Fruit fly (Drosophila melanogaster) whole organism, embryonic: ENCODE measurements around the gene CG15629.

Source experiments
- Aef1 ChIP-seq: fragments of 200-800 bp; sonication (Bioruptor generic); IDR thresholded peaks from 3 replicates; pipeline ENCODE4 v1.3.6; 2022; ENCODE audit warnings: missing biosample characterization, missing genetic modification characterization
- Atf6 ChIP-seq: fragments of 200-800 bp; sonication (Bioruptor generic); IDR thresholded peaks from 2 replicates; pipeline ENCODE4 v1.3.6; 2022; ENCODE audit warnings: missing biosample characterization, missing genetic modification characterization
- CG10147 ChIP-seq: fragments of 200-800 bp; sonication (Bioruptor generic); optimal IDR thresholded peaks from 2 replicates; lab custom pipeline; 2019; ENCODE audit warnings: missing biosample characterization, mild to moderate bottlenecking, missing genetic modification characterization, moderate library complexity
- CG10565 ChIP-seq: fragments of 200-800 bp; sonication (Bioruptor generic); optimal IDR thresholded peaks from 3 replicates; lab custom pipeline; 2016; ENCODE audit warnings: missing biosample characterization, mild to moderate bottlenecking, missing genetic modification characterization
- CG11695 ChIP-seq: fragments of 200-800 bp; sonication (Bioruptor generic); IDR thresholded peaks from 3 replicates; pipeline ENCODE4 v1.3.6; 2022; ENCODE audit warnings: missing biosample characterization, missing genetic modification characterization
- CG16779 ChIP-seq: fragments of 200-800 bp; sonication (Bioruptor generic); IDR thresholded peaks from 2 replicates; pipeline ENCODE4 v1.3.6; 2022; ENCODE audit warnings: missing biosample characterization, missing genetic modification characterization
- CG17912 ChIP-seq: fragments of 200-800 bp; sonication (Bioruptor generic); optimal IDR thresholded peaks from 2 replicates; lab custom pipeline; 2018; ENCODE audit warnings: missing biosample characterization, mild to moderate bottlenecking, missing genetic modification characterization
- CG18476 ChIP-seq: fragments of 200-800 bp; sonication (Bioruptor generic); optimal IDR thresholded peaks from 2 replicates; lab custom pipeline; 2016; ENCODE audit warnings: missing biosample characterization, mild to moderate bottlenecking, missing genetic modification characterization
- CG30403 ChIP-seq: fragments of 200-800 bp; sonication (Bioruptor generic); optimal IDR thresholded peaks from 3 replicates; lab custom pipeline; 2016; ENCODE audit warnings: missing biosample characterization, missing genetic modification characterization
- CG30431 ChIP-seq: fragments of 200-800 bp; sonication (Bioruptor generic); optimal IDR thresholded peaks from 2 replicates; lab custom pipeline; 2017; ENCODE audit warnings: missing biosample characterization, missing genetic modification characterization
- CG31224 ChIP-seq: fragments of 200-800 bp; sonication (Bioruptor generic); IDR thresholded peaks from 2 replicates; pipeline ENCODE4 v1.3.6; 2022; ENCODE audit warnings: missing biosample characterization, missing genetic modification characterization
- CG33213 ChIP-seq: fragments of 200-800 bp; sonication (Bioruptor generic); optimal IDR thresholded peaks from 3 replicates; lab custom pipeline; 2016; ENCODE audit warnings: missing biosample characterization, missing genetic modification characterization
- CG3838 ChIP-seq: fragments of 200-800 bp; sonication (Bioruptor generic); optimal IDR thresholded peaks from 3 replicates; lab custom pipeline; 2016; ENCODE audit warnings: missing biosample characterization, missing genetic modification characterization
- CG4820 ChIP-seq: fragments of 200-800 bp; sonication (Bioruptor generic); optimal IDR thresholded peaks from 3 replicates; lab custom pipeline; 2016; ENCODE audit warnings: missing biosample characterization, missing genetic modification characterization
- CG5245 ChIP-seq: fragments of 200-800 bp; sonication (Bioruptor generic); optimal IDR thresholded peaks from 3 replicates; lab custom pipeline; 2016; ENCODE audit warnings: missing biosample characterization, missing genetic modification characterization
- CG6683 ChIP-seq: fragments of 200-800 bp; sonication (Bioruptor generic); optimal IDR thresholded peaks from 2 replicates; lab custom pipeline; 2017; ENCODE audit warnings: missing biosample characterization, mild to moderate bottlenecking, missing genetic modification characterization, missing genetic modification reagents
- CG6689 ChIP-seq: fragments of 200-800 bp; sonication (Bioruptor generic); IDR thresholded peaks from 2 replicates; pipeline ENCODE4 v1.3.6; 2022; ENCODE audit warnings: missing biosample characterization, missing genetic modification characterization
- CG8290 ChIP-seq, 3 experiments: fragments of 200-800 bp; sonication (Bioruptor generic); optimal IDR thresholded peaks; 2 replicates each; lab custom pipeline; 2016 to 2019; ENCODE audit warnings: missing biosample characterization in 3 of 3, missing genetic modification characterization in 3 of 3, mild to moderate bottlenecking in 2 of 3, moderate library complexity in 1 of 3
- CG8765 ChIP-seq: fragments of 200-800 bp; sonication (Bioruptor generic); IDR thresholded peaks from 2 replicates; pipeline ENCODE4 v1.3.6; 2022; ENCODE audit warnings: missing biosample characterization, missing genetic modification characterization
- CG9437 ChIP-seq: fragments of 200-800 bp; sonication (Bioruptor generic); optimal IDR thresholded peaks from 2 replicates; lab custom pipeline; 2018; ENCODE audit warnings: missing biosample characterization, mild to moderate bottlenecking, missing genetic modification characterization
- CG9817 ChIP-seq: fragments of 200-800 bp; sonication (Bioruptor generic); optimal IDR thresholded peaks from 2 replicates; lab custom pipeline; 2018; ENCODE audit warnings: missing biosample characterization, mild to moderate bottlenecking, missing genetic modification characterization, moderate library complexity
- CHES-1-like ChIP-seq: fragments of 200-800 bp; sonication (Bioruptor generic); optimal IDR thresholded peaks from 2 replicates; lab custom pipeline; 2016; ENCODE audit warnings: missing biosample characterization, missing genetic modification characterization
- CoRest ChIP-seq: fragments of 200-800 bp; sonication (Bioruptor generic); optimal IDR thresholded peaks from 3 replicates; lab custom pipeline; 2018; ENCODE audit warnings: missing biosample characterization, mild to moderate bottlenecking, missing genetic modification characterization, moderate library complexity
- D19B ChIP-seq: fragments of 200-800 bp; sonication (Bioruptor generic); optimal IDR thresholded peaks from 2 replicates; lab custom pipeline; 2017; ENCODE audit warnings: missing biosample characterization, mild to moderate bottlenecking, missing genetic modification characterization
- Dip2 ChIP-seq: fragments of 200-800 bp; sonication (Bioruptor generic); IDR thresholded peaks from 2 replicates; pipeline ENCODE4 v1.3.6; 2022; ENCODE audit warnings: missing biosample characterization, missing genetic modification characterization
- Doc2 ChIP-seq: fragments of 200-800 bp; sonication (Bioruptor generic); IDR thresholded peaks from 2 replicates; pipeline ENCODE4 v1.3.6; 2022; ENCODE audit warnings: missing biosample characterization, missing genetic modification characterization
- E2f1 ChIP-seq: fragments of 200-800 bp; sonication (Bioruptor generic); IDR thresholded peaks from 2 replicates; pipeline ENCODE4 v1.3.6; 2022; ENCODE audit warnings: missing biosample characterization, missing genetic modification characterization
- Hand ChIP-seq: fragments of 200-800 bp; sonication (Bioruptor generic); optimal IDR thresholded peaks from 2 replicates; lab custom pipeline; 2017; ENCODE audit warnings: mild to moderate bottlenecking, missing biosample characterization, missing genetic modification reagents, missing genetic modification characterization
- Lpt ChIP-seq: fragments of >200 bp; optimal IDR thresholded peaks from 2 replicates; lab custom pipeline; 2018; ENCODE audit warnings: missing biosample characterization, missing genetic modification characterization
- Max ChIP-seq: fragments of 200-800 bp; sonication (Bioruptor generic); optimal IDR thresholded peaks from 2 replicates; lab custom pipeline; 2016; ENCODE audit warnings: missing biosample characterization, mild to moderate bottlenecking, missing genetic modification characterization
- Rfx ChIP-seq: fragments of 200-800 bp; sonication (Bioruptor generic); IDR thresholded peaks from 2 replicates; pipeline ENCODE4 v1.3.6; 2022; ENCODE audit warnings: missing biosample characterization, missing genetic modification characterization
- ab ChIP-seq: fragments of 200-800 bp; sonication (Bioruptor generic); optimal IDR thresholded peaks from 2 replicates; lab custom pipeline; 2016; ENCODE audit warnings: missing biosample characterization, missing genetic modification characterization
- cg ChIP-seq: fragments of 200-800 bp; sonication (Bioruptor generic); optimal IDR thresholded peaks from 3 replicates; lab custom pipeline; 2019; ENCODE audit warnings: missing biosample characterization, mild to moderate bottlenecking, missing genetic modification characterization, moderate library complexity
- chinmo ChIP-seq: fragments of 200-800 bp; sonication (Bioruptor generic); IDR thresholded peaks from 4 replicates; pipeline ENCODE4 v1.3.6; 2022; ENCODE audit warnings: missing biosample characterization, missing genetic modification characterization; ENCODE audit not compliant: partially characterized antibody
- fd96Cb ChIP-seq: fragments of 200-800 bp; sonication (Bioruptor generic); optimal IDR thresholded peaks from 2 replicates; lab custom pipeline; 2018; ENCODE audit warnings: missing biosample characterization, mild to moderate bottlenecking, missing genetic modification characterization, moderate library complexity
- ftz-f1 ChIP-seq: fragments of 200-800 bp; sonication (Bioruptor generic); optimal IDR thresholded peaks from 2 replicates; lab custom pipeline; 2016; ENCODE audit warnings: missing biosample characterization, missing genetic modification characterization
- gt ChIP-seq: fragments of 200-800 bp; sonication (Bioruptor generic); IDR thresholded peaks from 2 replicates; pipeline ENCODE4 v1.3.6; 2022; ENCODE audit warnings: missing biosample characterization, missing genetic modification characterization
- maf-S ChIP-seq: fragments of 200-800 bp; sonication (Bioruptor generic); optimal IDR thresholded peaks from 2 replicates; lab custom pipeline; 2016; ENCODE audit warnings: missing biosample characterization, missing genetic modification characterization
- nom ChIP-seq: fragments of 200-800 bp; sonication (Bioruptor generic); optimal IDR thresholded peaks from 2 replicates; lab custom pipeline; 2017; ENCODE audit warnings: missing biosample characterization, missing genetic modification characterization, mild to moderate bottlenecking, moderate library complexity, missing genetic modification reagents
- p53 ChIP-seq: fragments of 200-800 bp; sonication (Bioruptor generic); optimal IDR thresholded peaks from 2 replicates; lab custom pipeline; 2016; ENCODE audit warnings: missing biosample characterization, missing genetic modification characterization
- pb ChIP-seq: fragments of 200-800 bp; sonication (Bioruptor generic); optimal IDR thresholded peaks from 3 replicates; lab custom pipeline; 2016; ENCODE audit warnings: missing biosample characterization, missing genetic modification characterization
- row ChIP-seq: fragments of 200-800 bp; sonication (Bioruptor generic); IDR thresholded peaks from 3 replicates; pipeline ENCODE4 v1.3.6; 2022; ENCODE audit warnings: missing biosample characterization, missing genetic modification characterization
- sens ChIP-seq: fragments of 200-800 bp; sonication (Bioruptor generic); peaks from one replicate; lab custom pipeline; 2016; ENCODE audit warnings: missing biosample characterization, missing genetic modification characterization
- sens-2 ChIP-seq: fragments of 200-800 bp; sonication (Bioruptor generic); IDR thresholded peaks from 2 replicates; pipeline ENCODE4 v1.3.6; 2022; ENCODE audit warnings: missing biosample characterization, missing genetic modification characterization
- slbo ChIP-seq: fragments of 200-800 bp; sonication (Bioruptor generic); IDR thresholded peaks from 2 replicates; pipeline ENCODE4 v1.3.6; 2022; ENCODE audit warnings: missing biosample characterization, missing genetic modification characterization
- so ChIP-seq: fragments of 200-800 bp; sonication (Bioruptor generic); IDR thresholded peaks from 3 replicates; pipeline ENCODE4 v1.3.6; 2022; ENCODE audit warnings: missing biosample characterization, missing genetic modification characterization
- unpg ChIP-seq: fragments of 200-800 bp; sonication (Bioruptor generic); optimal IDR thresholded peaks from 3 replicates; lab custom pipeline; 2018; ENCODE audit warnings: missing biosample characterization, mild to moderate bottlenecking, missing genetic modification characterization, moderate library complexity

The CG15629 gene

DNA sequence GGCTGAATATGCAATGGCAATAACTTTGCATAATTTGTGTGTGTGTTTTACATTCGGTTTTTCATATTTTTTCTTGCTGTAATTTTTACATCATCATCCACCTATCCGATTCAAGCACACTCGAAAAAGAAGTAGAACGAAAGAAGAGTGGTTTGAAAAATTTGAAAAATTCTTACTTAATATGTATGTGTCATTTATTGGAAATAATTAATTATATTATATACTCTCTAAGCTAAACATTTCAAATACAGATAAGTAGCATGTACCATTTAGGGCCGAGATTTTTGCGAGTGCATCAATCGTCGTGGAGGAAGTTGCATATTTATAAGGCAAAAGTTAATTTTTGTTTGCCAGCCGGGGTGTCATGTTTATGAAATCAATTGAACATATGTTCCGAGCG is 6.7 kb upstream of the CG15629 start (continued):
- TF ChIP-seq CG3838 (GFP tag; lab: Kevin White, UChicago) (no peak), Hand (GFP tag; lab: Kevin White, UChicago) (no peak), CG9437 (GFP tag; lab: Kevin White, UChicago) (no peak), CoRest (tag; lab: Kevin White, UChicago) (peak; percentile 26), Doc2 (no peak), CG17912 (no peak), CG11695 (GFP tag; lab: Robert Waterston, UW) (peak; percentile 43; the same call in 1 of the 3 replicates), slbo (GFP tag; lab: Robert Waterston, UW) (peak; percentile 15; the same call in 1 of the 2 replicates), Lpt (GFP tag; lab: Kevin White, UChicago) (no peak), CG30403 (peak; percentile 14), D19B (no peak)

DNA sequence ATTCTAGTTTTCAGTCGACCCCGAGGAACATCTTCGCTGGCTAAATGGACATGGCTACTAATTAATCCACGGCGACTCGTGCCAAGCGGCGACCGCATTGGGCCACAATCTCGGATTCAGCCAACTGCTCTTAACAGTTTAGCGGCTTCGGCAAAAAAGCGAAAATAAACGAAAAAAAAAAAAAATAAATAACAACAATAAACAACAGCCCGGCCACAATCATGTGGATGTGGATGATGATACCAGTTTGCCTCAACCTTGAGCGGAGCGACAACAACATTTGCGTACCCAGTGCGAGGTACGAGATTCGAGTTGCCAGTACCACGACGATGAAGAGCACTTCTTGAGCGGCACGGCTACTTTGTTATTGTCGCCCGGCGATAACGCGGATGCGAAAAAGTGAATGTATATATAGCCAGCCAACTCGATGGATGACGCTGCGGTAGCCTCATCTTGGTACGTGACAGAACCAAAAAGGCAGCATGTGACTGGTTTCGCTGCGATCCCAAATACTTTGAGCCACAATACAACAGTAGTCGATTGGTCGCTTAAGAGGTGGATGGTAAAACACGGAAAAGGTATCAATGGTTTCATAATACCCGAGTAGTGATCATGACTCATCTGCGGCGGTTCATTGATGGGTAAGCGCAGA is 4.7 kb upstream of the CG15629 start:
- TF ChIP-seq D19B (peak; percentile 68), row (GFP tag; lab: Robert Waterston, UW) (0 out of 3 replicates have a peak, but pooled peaks have one; percentile 21), Rfx (GFP tag; lab: Robert Waterston, UW) (0 out of 2 replicates have a peak, but pooled peaks have one; percentile 34), CG30431 (GFP tag; lab: Kevin White, UChicago) (no peak), gt (no peak), CG6689 (GFP tag; lab: Robert Waterston, UW) (no peak), chinmo (GFP tag; lab: Robert Waterston, UW) (peak; percentile 77; the same call in 1 of the 4 replicates), CG8290 (GFP tag; optimal IDR thresholded peaks at IDR 0.05; lab: Kevin White, UChicago) (no peak), CG8290 (tag; optimal IDR thresholded peaks at IDR 0.05; lab: Kevin White, UChicago) (peak in 1 of 2 experiments; percentile 28), CG31224 (GFP tag; lab: Robert Waterston, UW) (peak; percentile 78), ftz-f1 (GFP tag; lab: Kevin White, UChicago) (peak; percentile 27), CG18476 (GFP tag; lab: Kevin White, UChicago) (no peak), CHES-1-like (GFP tag; lab: Kevin White, UChicago) (no peak), so (GFP tag; lab: Robert Waterston, UW) (0 out of 3 replicates have a peak, but pooled peaks have one; percentile 49), nom (GFP tag; lab: Kevin White, UChicago) (peak; percentile 53), Atf6 (GFP tag; lab: Robert Waterston, UW) (0 out of 2 replicates have a peak, but pooled peaks have one; percentile 25), sens (GFP tag; lab: Kevin White, UChicago) (peak; percentile 35), maf-S (GFP tag; lab: Kevin White, UChicago) (no peak)

- TF ChIP-seq CG4820 (GFP tag; lab: Kevin White, UChicago) (no peak), CG9817 (tag; lab: Kevin White, UChicago) (peak; percentile 17), sens-2 (GFP tag; lab: Robert Waterston, UW) (peak; percentile 44; the same call in 1 of the 2 replicates), CG16779 (no peak), CG10147 (peak; percentile 55), Aef1 (peak; percentile 37; the same call in 1 of the 3 replicates), CG6683 (GFP tag; lab: Kevin White, UChicago) (no peak), Max (peak; percentile 64), CG5245 (no peak), Dip2 (no peak), CG10565 (GFP tag; lab: Kevin White, UChicago) (no peak), E2f1 (peak; percentile 57; the same call in 1 of the 2 replicates), CG11695 (GFP tag; lab: Robert Waterston, UW) (no peak), pb (no peak), ab (GFP tag; lab: Kevin White, UChicago) (no peak), CG33213 (peak; percentile 92), cg (peak; percentile 60), unpg (GFP tag; lab: Kevin White, UChicago) (peak; percentile 52), CG8765 (no peak), p53 (GFP tag; lab: Kevin White, UChicago) (no peak), fd96Cb (tag; lab: Kevin White, UChicago) (no peak)
Observed at dm6 chr2L:4810044-4810609, 2.7 kb upstream of the CG15629 start.
